Fruit fly (Drosophila melanogaster): Measurements from ENCODE around the gene Nfs1.
A peak's percentile ranks its signal among the peaks of the same experiment; 100 is the strongest.

Gene Nfs1

DNA sequence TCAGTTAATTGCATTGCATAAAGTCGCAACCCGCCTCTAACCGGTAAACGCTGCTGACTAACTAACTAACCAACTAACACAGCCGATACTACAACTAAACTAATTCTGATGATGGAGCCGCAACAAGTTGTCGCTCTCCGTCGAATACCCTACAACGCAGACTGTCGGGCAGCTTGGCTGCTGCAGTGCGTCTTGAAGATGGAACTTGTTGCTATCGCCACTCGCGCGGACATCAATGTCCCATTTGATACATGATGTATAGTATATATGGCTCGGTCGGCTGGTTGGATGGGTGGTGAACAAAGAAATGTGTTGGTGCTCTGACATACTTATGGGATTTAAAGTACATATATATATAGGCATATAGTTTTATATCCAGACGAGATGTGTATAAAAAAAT is 26.1 kb downstream of the Nfs1 start (continued):
- peak; percentile 11; the same call in 1 of the 2 replicates for TF ChIP-seq E2f2 (GFP tag; IDR thresholded peaks at IDR 0.05)
- TF ChIP-seq Drgx (GFP tag; IDR thresholded peaks at IDR 0.05), result peak; percentile 67
- TF ChIP-seq CG12219 (GFP tag; optimal IDR thresholded peaks at IDR 0.05), result peak; percentile 3
- TF ChIP-seq fu2 (GFP tag; optimal IDR thresholded peaks at IDR 0.05), result no peak
- TF ChIP-seq bab2 (GFP tag; optimal IDR thresholded peaks at IDR 0.05), result no peak
- no peak for TF ChIP-seq unc-4 (GFP tag; IDR thresholded peaks at IDR 0.05; ENCODE audit: partially characterized antibody)
- no peak for TF ChIP-seq CG6175 (GFP tag; IDR thresholded peaks at IDR 0.05)
- no peak for TF ChIP-seq CG31388 (GFP tag; optimal IDR thresholded peaks at IDR 0.05)
- TF ChIP-seq CG4617 (GFP tag; optimal IDR thresholded peaks at IDR 0.05; ENCODE audit: borderline replicate concordance), result no peak
- no peak for TF ChIP-seq H15 (GFP tag; IDR thresholded peaks at IDR 0.05)
- TF ChIP-seq CG18476 (GFP tag; optimal IDR thresholded peaks at IDR 0.05), result no peak
- TF ChIP-seq Mrtf (GFP tag; IDR thresholded peaks at IDR 0.05), result no peak
- no peak for TF ChIP-seq CG9609 (GFP tag; optimal IDR thresholded peaks at IDR 0.05)
- no peak for TF ChIP-seq ro (GFP tag; IDR thresholded peaks at IDR 0.05)
- no peak for TF ChIP-seq p53 (GFP tag; optimal IDR thresholded peaks at IDR 0.05)
- TF ChIP-seq peb (GFP tag; IDR thresholded peaks at IDR 0.05), result no peak
- no peak for TF ChIP-seq nau (GFP tag; optimal IDR thresholded peaks at IDR 0.05)
- TF ChIP-seq tin (GFP tag; optimal IDR thresholded peaks at IDR 0.05), result no peak
- TF ChIP-seq CG1792 (GFP tag; optimal IDR thresholded peaks at IDR 0.05), result no peak
- TF ChIP-seq CG7987 (GFP tag; optimal IDR thresholded peaks at IDR 0.05), result peak; percentile 22
- TF ChIP-seq Sox102F (GFP tag; optimal IDR thresholded peaks at IDR 0.05), result peak; percentile 7
- TF ChIP-seq Bteb2 (GFP tag; optimal IDR thresholded peaks at IDR 0.05), result no peak
- no peak for TF ChIP-seq Hr39 (optimal IDR thresholded peaks at IDR 0.05)
- TF ChIP-seq ATbp (GFP tag; optimal IDR thresholded peaks at IDR 0.05), result peak; percentile 8
- no peak for TF ChIP-seq CG2116 (GFP tag; optimal IDR thresholded peaks at IDR 0.05)
- no peak for TF ChIP-seq CG16779 (GFP tag; IDR thresholded peaks at IDR 0.05)
- no peak for TF ChIP-seq CG10267 (tag; optimal IDR thresholded peaks at IDR 0.05)
- TF ChIP-seq kni (GFP tag; optimal IDR thresholded peaks at IDR 0.05), result no peak
- TF ChIP-seq CG7271 (tag; optimal IDR thresholded peaks at IDR 0.05), result no peak
- no peak for TF ChIP-seq CG4707 (GFP tag; optimal IDR thresholded peaks at IDR 0.05)
- 0 out of 3 replicates have a peak, but pooled peaks have one; percentile 55 for TF ChIP-seq CG2199 (GFP tag; IDR thresholded peaks at IDR 0.05)
- no peak for TF ChIP-seq CG6689 (GFP tag; IDR thresholded peaks at IDR 0.05)
- no peak for TF ChIP-seq CG8478 (optimal IDR thresholded peaks at IDR 0.05)
- no peak for TF ChIP-seq vfl (GFP tag; optimal IDR thresholded peaks at IDR 0.05)
- TF ChIP-seq sr (GFP tag; IDR thresholded peaks at IDR 0.05), result no peak
- no peak for TF ChIP-seq D19A (tag; optimal IDR thresholded peaks at IDR 0.05)
- TF ChIP-seq row (GFP tag; IDR thresholded peaks at IDR 0.05), result peak; percentile 45; the same call in 1 of the 3 replicates
- no peak for TF ChIP-seq dmrt99B (tag; optimal IDR thresholded peaks at IDR 0.05)
- TF ChIP-seq ssp (GFP tag; IDR thresholded peaks at IDR 0.05), result no peak
- no peak for TF ChIP-seq mam (GFP tag; optimal IDR thresholded peaks at IDR 0.05)
- TF ChIP-seq Sin3A (optimal IDR thresholded peaks at IDR 0.05), result no peak
- TF ChIP-seq Poxn (GFP tag; IDR thresholded peaks at IDR 0.05), result no peak
- no peak for TF ChIP-seq dati (GFP tag; IDR thresholded peaks at IDR 0.05)
- peak; percentile 13 for TF ChIP-seq CG10209 (GFP tag; optimal IDR thresholded peaks at IDR 0.05)
- no peak for TF ChIP-seq CG15073 (GFP tag; optimal IDR thresholded peaks at IDR 0.05)
- TF ChIP-seq gsb (GFP tag; IDR thresholded peaks at IDR 0.05), result 0 out of 2 replicates have a peak, but pooled peaks have one; percentile 39
- TF ChIP-seq CG17612 (GFP tag; IDR thresholded peaks at IDR 0.05), result no peak
- TF ChIP-seq tgo (GFP tag; IDR thresholded peaks at IDR 0.05), result no peak
- no peak for TF ChIP-seq crc (GFP tag; optimal IDR thresholded peaks at IDR 0.05)
- no peak for TF ChIP-seq NC2α (GFP tag; optimal IDR thresholded peaks at IDR 0.05)
- TF ChIP-seq E2f1 (GFP tag; IDR thresholded peaks at IDR 0.05), result 0 out of 2 replicates have a peak, but pooled peaks have one; percentile 9
- TF ChIP-seq Med (GFP tag), result peak; percentile 90
- TF ChIP-seq CG17568 (GFP tag; optimal IDR thresholded peaks at IDR 0.05), result no peak
- no peak for TF ChIP-seq onecut (GFP tag; IDR thresholded peaks at IDR 0.05)

Data from whole organism, embryonic.